Worm (Caenorhabditis elegans): ENCODE data around the gene T02C5.1.
A peak's percentile ranks its signal among the peaks of the same experiment; 100 is the strongest.

Gene T02C5.1

DNA sequence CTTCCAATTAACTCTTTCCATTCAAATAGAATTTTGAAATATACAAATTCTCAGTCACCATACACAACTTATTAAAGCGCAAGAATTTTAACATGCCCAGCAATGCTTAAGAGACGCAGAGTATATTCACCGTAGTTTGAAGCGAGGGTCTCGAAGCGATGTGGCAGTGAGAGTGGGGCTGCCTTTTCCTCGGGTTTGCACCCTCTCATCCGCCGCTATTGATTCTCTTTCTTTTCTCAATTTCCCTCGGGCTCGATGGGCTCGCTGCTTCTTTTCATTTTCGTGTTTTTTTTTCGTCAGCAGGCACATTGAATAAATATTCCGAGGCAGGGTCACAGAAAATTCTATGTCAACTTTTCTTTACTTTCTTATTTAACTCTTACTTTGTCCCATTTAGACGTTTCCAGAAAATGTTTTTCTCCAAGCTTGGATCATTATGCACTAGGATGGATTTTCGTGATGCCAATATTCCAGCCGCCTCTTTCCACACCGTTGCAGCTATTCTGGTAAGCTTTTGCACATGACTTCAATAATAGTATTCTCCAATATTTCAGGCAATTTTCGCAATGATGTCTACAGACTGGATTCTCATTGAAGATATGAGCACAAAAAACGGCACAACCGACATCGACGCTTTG, 6.0 kb upstream of the T02C5.1 start, which contains the start of gene T14G11.1 (continued):
- TF ChIP-seq T26A8.4 (GFP tag; IDR thresholded peaks at IDR 0.05): peak; percentile 53; the same call in 1 of the 2 replicates
- no peak for TF ChIP-seq pha-4 (GFP tag; IDR thresholded peaks at IDR 0.05)
- TF ChIP-seq pha-4 (tag; optimal IDR thresholded peaks at IDR 0.05): peak; percentile 7
- TF ChIP-seq zip-2 (tag; optimal IDR thresholded peaks at IDR 0.05): no peak
- TF ChIP-seq ces-1 (GFP tag; optimal IDR thresholded peaks at IDR 0.05): no peak
- TF ChIP-seq set-16 (GFP tag; IDR thresholded peaks at IDR 0.05): peak; percentile 34; the same call in 1 of the 2 replicates
- TF ChIP-seq lin-15B (tag; optimal IDR thresholded peaks at IDR 0.05): no peak
- TF ChIP-seq ceh-62 (tag; optimal IDR thresholded peaks at IDR 0.05): no peak
- TF ChIP-seq R02D3.7 (tag; optimal IDR thresholded peaks at IDR 0.05): no peak
- TF ChIP-seq snpc-4 (tag; optimal IDR thresholded peaks at IDR 0.05): no peak
- peak; percentile 15 for TF ChIP-seq nhr-77 (tag; optimal IDR thresholded peaks at IDR 0.05)
- peak; percentile 43 for TF ChIP-seq lin-13 (GFP tag; optimal IDR thresholded peaks at IDR 0.05)
- TF ChIP-seq nhr-6 (tag; optimal IDR thresholded peaks at IDR 0.05): peak; percentile 21
- TF ChIP-seq ztf-11 (tag; optimal IDR thresholded peaks at IDR 0.05): no peak
- TF ChIP-seq mxl-3 (GFP tag; optimal IDR thresholded peaks at IDR 0.05): no peak
- TF ChIP-seq daf-19 (GFP tag; conservative IDR thresholded peaks at IDR 0.05): no peak
- peak; percentile 62 for TF ChIP-seq nhr-28 (tag; optimal IDR thresholded peaks at IDR 0.05)
- no peak for TF ChIP-seq madf-5 (GFP tag; IDR thresholded peaks at IDR 0.05)
- TF ChIP-seq mes-2 (tag; optimal IDR thresholded peaks at IDR 0.05; ENCODE audit: poor library complexity, severe bottlenecking): peak; percentile 83
- peak; percentile 69 for TF ChIP-seq dve-1 (tag; optimal IDR thresholded peaks at IDR 0.05; ENCODE audit: insufficient read depth)
- TF ChIP-seq dmd-8 (GFP tag; IDR thresholded peaks at IDR 0.05): no peak
- no peak for TF ChIP-seq lin-29 (GFP tag; IDR thresholded peaks at IDR 0.05)
- no peak for TF ChIP-seq tag-97 (GFP tag; IDR thresholded peaks at IDR 0.05)
- no peak for TF ChIP-seq ceh-20 (GFP tag; IDR thresholded peaks at IDR 0.05)
- TF ChIP-seq nhr-42 (GFP tag; IDR thresholded peaks at IDR 0.05): no peak
- TF ChIP-seq rbr-2 (tag; optimal IDR thresholded peaks at IDR 0.05): peak; percentile 74
- TF ChIP-seq F37D6.2 (tag; optimal IDR thresholded peaks at IDR 0.05): peak; percentile 19
- TF ChIP-seq nhr-10 (tag; optimal IDR thresholded peaks at IDR 0.05): no peak
- TF ChIP-seq php-3 (GFP tag; IDR thresholded peaks at IDR 0.05): no peak
- peak; percentile 82 for TF ChIP-seq hmg-1.1 (GFP tag; IDR thresholded peaks at IDR 0.05)
- peak; percentile 36 for TF ChIP-seq dpl-1 (GFP tag; optimal IDR thresholded peaks at IDR 0.05)
- peak; percentile 46 for TF ChIP-seq nhr-11 (tag; optimal IDR thresholded peaks at IDR 0.05)
- TF ChIP-seq daf-12 (tag; optimal IDR thresholded peaks at IDR 0.05): no peak
- no peak for TF ChIP-seq ceh-28 (tag; optimal IDR thresholded peaks at IDR 0.05)

DNA sequence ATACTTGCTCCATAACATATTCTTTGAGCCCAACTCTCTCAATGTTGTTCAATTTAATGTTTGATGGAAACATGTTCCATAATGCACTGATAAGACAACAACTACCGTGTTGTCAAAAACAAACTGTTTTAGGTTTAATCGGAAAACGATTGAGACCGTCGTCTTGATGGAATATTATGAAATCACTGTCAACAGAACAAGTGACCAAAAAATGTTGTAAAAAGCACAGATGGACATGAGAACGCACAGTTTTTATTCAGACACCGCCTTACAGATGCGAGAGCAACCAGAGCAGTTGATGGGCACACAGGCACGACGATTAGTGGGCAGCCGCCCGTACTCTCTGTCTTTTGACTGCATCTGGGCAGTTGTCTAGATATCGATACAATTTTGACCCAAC, 1.7 kb upstream of the T02C5.1 start:
- no peak for TF ChIP-seq snpc-4 (tag; optimal IDR thresholded peaks at IDR 0.05)
- no peak for TF ChIP-seq daf-12 (tag; optimal IDR thresholded peaks at IDR 0.05)
- TF ChIP-seq ztf-11 (tag; optimal IDR thresholded peaks at IDR 0.05): no peak
- no peak for TF ChIP-seq daf-19 (GFP tag; conservative IDR thresholded peaks at IDR 0.05)
- TF ChIP-seq saeg-2 (GFP tag; IDR thresholded peaks at IDR 0.05): no peak
- TF ChIP-seq zfp-2 (tag; optimal IDR thresholded peaks at IDR 0.05): no peak
- TF ChIP-seq F44E2.7 (GFP tag; IDR thresholded peaks at IDR 0.05): no peak
- no peak for TF ChIP-seq lin-39 (tag; optimal IDR thresholded peaks at IDR 0.05)
- no peak for TF ChIP-seq D1046.2 (GFP tag; IDR thresholded peaks at IDR 0.05)
- TF ChIP-seq ceh-32 (tag; optimal IDR thresholded peaks at IDR 0.05; ENCODE audit: poor library complexity): no peak
- peak; percentile 27 for TF ChIP-seq nhr-77 (tag; optimal IDR thresholded peaks at IDR 0.05)
- TF ChIP-seq dve-1 (tag; optimal IDR thresholded peaks at IDR 0.05; ENCODE audit: insufficient read depth): peak; percentile 59
- no peak for TF ChIP-seq ZK546.5 (tag; optimal IDR thresholded peaks at IDR 0.05)
- peak; percentile 12 for TF ChIP-seq hlh-30 (tag; optimal IDR thresholded peaks at IDR 0.05; ENCODE audit: insufficient read depth)
- no peak for TF ChIP-seq set-16 (GFP tag; IDR thresholded peaks at IDR 0.05)
- no peak for TF ChIP-seq egl-27 (tag; optimal IDR thresholded peaks at IDR 0.05)
- peak in 1 of 2 experiments; percentile 95 for TF ChIP-seq unc-62 (GFP tag; optimal IDR thresholded peaks at IDR 0.05 in 1 of 2)
- no peak for TF ChIP-seq unc-62 (tag; optimal IDR thresholded peaks at IDR 0.05)
- TF ChIP-seq nhr-11 (tag; optimal IDR thresholded peaks at IDR 0.05): no peak
- TF ChIP-seq R02D3.7 (tag; optimal IDR thresholded peaks at IDR 0.05): no peak
- no peak for TF ChIP-seq mxl-3 (GFP tag; optimal IDR thresholded peaks at IDR 0.05)
- TF ChIP-seq ceh-20 (GFP tag; IDR thresholded peaks at IDR 0.05): no peak
- peak; percentile 52 for TF ChIP-seq php-3 (GFP tag; IDR thresholded peaks at IDR 0.05)
- TF ChIP-seq F49E8.2 (tag; optimal IDR thresholded peaks at IDR 0.05; ENCODE audit: borderline replicate concordance): no peak
- peak; percentile 60 for TF ChIP-seq dmd-6 (GFP tag; IDR thresholded peaks at IDR 0.05)
- TF ChIP-seq hif-1 (tag; optimal IDR thresholded peaks at IDR 0.05): peak in 1 of 2 experiments; percentile 55
- peak; percentile 20 for TF ChIP-seq pqm-1 (tag; optimal IDR thresholded peaks at IDR 0.05)
- peak; percentile 17 for TF ChIP-seq nhr-28 (tag; optimal IDR thresholded peaks at IDR 0.05)
- no peak for TF ChIP-seq tag-97 (GFP tag; IDR thresholded peaks at IDR 0.05)
- TF ChIP-seq mes-2 (tag; optimal IDR thresholded peaks at IDR 0.05; ENCODE audit: poor library complexity, severe bottlenecking): no peak

Measured in whole organism, L4 larva.